Worm (Caenorhabditis elegans) whole organism, young adult: Measurements from ENCODE around the gene lnkn-1.

Experiments used
- ZK185.1 ChIP-seq: sonication (generic microtip); optimal IDR thresholded peaks from 2 replicates; lab custom pipeline; 2016; ENCODE audit warnings: mild to moderate bottlenecking, missing genetic modification characterization, missing compliant biosample characterization; ENCODE audit not compliant: poor library complexity, severe bottlenecking
- attf-3 ChIP-seq: fragments of 200-800 bp; sonication (Bioruptor generic); conservative IDR thresholded peaks from 2 replicates; pipeline ENCODE4 v1.3.6; 2022; ENCODE audit warnings: missing genetic modification reagents, missing genetic modification characterization, missing compliant biosample characterization
- lir-1 ChIP-seq: fragments of 200-800 bp; sonication (Bioruptor generic); conservative IDR thresholded peaks from 2 replicates; pipeline ENCODE4 v1.3.6; 2022; ENCODE audit warnings: missing genetic modification reagents, missing genetic modification characterization, missing compliant biosample characterization
- ztf-28 ChIP-seq: fragments of 200-800 bp; sonication (Bioruptor generic); IDR thresholded peaks from 2 replicates; pipeline ENCODE4 v1.3.6; 2022; ENCODE audit warnings: missing genetic modification reagents, missing genetic modification characterization, missing compliant biosample characterization

DNA sequence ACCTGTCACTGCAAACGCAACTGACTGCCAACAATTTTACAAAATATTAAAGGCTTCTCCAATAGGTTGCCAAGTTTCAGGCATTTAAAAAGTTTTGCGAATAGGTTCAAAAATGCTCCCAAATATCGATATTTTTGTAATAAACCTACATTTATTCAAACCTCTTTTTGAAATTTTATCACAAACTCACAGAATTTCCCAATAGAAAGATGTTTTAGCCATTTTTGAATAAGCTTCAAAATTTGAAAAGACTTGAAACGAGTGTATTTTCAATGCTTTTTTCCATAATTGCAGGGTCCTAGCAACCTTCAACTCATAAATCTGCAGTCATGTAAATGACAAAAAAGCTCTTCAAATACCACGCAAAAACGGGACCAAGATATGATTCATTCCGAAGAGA lies 7.7 kb upstream of the lnkn-1 start:
- TF ChIP-seq ztf-28 (GFP tag; lab: Robert Waterston, UW) (no peak), attf-3 (GFP tag; lab: Robert Waterston, UW) (no peak), lir-1 (no peak), ZK185.1 (no peak)
